Worm (Caenorhabditis elegans): ENCODE results near the gene srg-46.
A peak's percentile ranks its signal among the peaks of the same experiment; 100 is the strongest.

srg-46 gene

ce11 chrV:13371336-13371735 is 7.8 kb downstream of the srg-46 start (continued):
- no peak for TF ChIP-seq cebp-1 (GFP tag; IDR thresholded peaks at IDR 0.05)
- TF ChIP-seq cebp-1 (tag; optimal IDR thresholded peaks at IDR 0.05): peak; percentile 81
- TF ChIP-seq F52B5.7 (tag; optimal IDR thresholded peaks at IDR 0.05): no peak
- no peak for TF ChIP-seq die-1 (tag; optimal IDR thresholded peaks at IDR 0.05)
- no peak for TF ChIP-seq nhr-80 (tag; optimal IDR thresholded peaks at IDR 0.05)
- TF ChIP-seq ceh-58 (GFP tag; IDR thresholded peaks at IDR 0.05): no peak
- no peak for TF ChIP-seq mel-28 (tag; optimal IDR thresholded peaks at IDR 0.05; ENCODE audit: borderline replicate concordance)
- no peak for TF ChIP-seq ceh-91 (GFP tag; IDR thresholded peaks at IDR 0.05)

ce11 chrV:13372821-13373220 is 9.3 kb downstream of the srg-46 start:
- TF ChIP-seq egl-44 (GFP tag; IDR thresholded peaks at IDR 0.05) (0 out of 2 replicates have a peak, but pooled peaks have one; percentile 59), athp-1 (tag; optimal IDR thresholded peaks at IDR 0.05) (no peak), pbrm-1 (GFP tag; IDR thresholded peaks at IDR 0.05) (no peak), him-1 (tag; optimal IDR thresholded peaks at IDR 0.05) (no peak), ceh-91 (GFP tag; IDR thresholded peaks at IDR 0.05) (no peak), egrh-3 (GFP tag; IDR thresholded peaks at IDR 0.05) (no peak), nhr-80 (tag; optimal IDR thresholded peaks at IDR 0.05) (peak; percentile 97), pha-4 (tag; optimal IDR thresholded peaks at IDR 0.05) (no peak), F57C9.4 (tag; optimal IDR thresholded peaks at IDR 0.05) (no peak), ama-1 (optimal IDR thresholded peaks at IDR 0.05) (no peak), ama-1 (GFP tag; optimal IDR thresholded peaks at IDR 0.05) (no peak), ceh-79 (tag; optimal IDR thresholded peaks at IDR 0.05) (no peak), ceh-100 (GFP tag; IDR thresholded peaks at IDR 0.05) (no peak), xnd-1 (tag; optimal IDR thresholded peaks at IDR 0.05) (no peak), snpc-3.4 (tag; optimal IDR thresholded peaks at IDR 0.05) (no peak), Y95B8A.8 (GFP tag; IDR thresholded peaks at IDR 0.05) (no peak), madf-8 (GFP tag; conservative IDR thresholded peaks at IDR 0.05) (no peak), B0035.1 (tag; optimal IDR thresholded peaks at IDR 0.05) (no peak), nhr-179 (tag; optimal IDR thresholded peaks at IDR 0.05) (no peak), unc-62 (GFP tag; optimal IDR thresholded peaks at IDR 0.05) (no peak), nhr-90 (tag; optimal IDR thresholded peaks at IDR 0.05) (no peak), bed-1 (GFP tag; IDR thresholded peaks at IDR 0.05) (no peak), rcor-1 (GFP tag; IDR thresholded peaks at IDR 0.05) (no peak), F52B5.7 (tag; optimal IDR thresholded peaks at IDR 0.05) (no peak), zfh-2 (GFP tag; conservative IDR thresholded peaks at IDR 0.05) (peak; percentile 50; the same call in 1 of the 2 replicates), lin-35 (GFP tag; optimal IDR thresholded peaks at IDR 0.05) (no peak), sptf-2 (GFP tag; optimal IDR thresholded peaks at IDR 0.05) (no peak), ztf-22 (GFP tag; optimal IDR thresholded peaks at IDR 0.05) (peak; percentile 52), B0261.1 (tag; optimal IDR thresholded peaks at IDR 0.05) (no peak), ztf-25 (GFP tag; IDR thresholded peaks at IDR 0.05) (no peak), ceh-40 (GFP tag; IDR thresholded peaks at IDR 0.05) (no peak), Y53G8AR.9 (GFP tag; conservative IDR thresholded peaks at IDR 0.05) (no peak), cebp-1 (GFP tag; IDR thresholded peaks at IDR 0.05) (no peak), cebp-1 (tag; optimal IDR thresholded peaks at IDR 0.05) (peak; percentile 13), ztf-18 (tag; optimal IDR thresholded peaks at IDR 0.05) (no peak), mes-4 (tag; optimal IDR thresholded peaks at IDR 0.05) (no peak), tbx-9 (tag; optimal IDR thresholded peaks at IDR 0.05; ENCODE audit: borderline replicate concordance) (no peak), lin-54 (GFP tag; optimal IDR thresholded peaks at IDR 0.05) (no peak), ztf-3 (GFP tag; optimal IDR thresholded peaks at IDR 0.05) (no peak), B0336.3 (GFP tag; IDR thresholded peaks at IDR 0.05) (no peak), rec-8 (tag; optimal IDR thresholded peaks at IDR 0.05) (no peak), ZK185.1 (tag; optimal IDR thresholded peaks at IDR 0.05; ENCODE audit: poor library complexity, severe bottlenecking) (no peak), hmg-20 (GFP tag; IDR thresholded peaks at IDR 0.05) (no peak), ets-4 (GFP tag; optimal IDR thresholded peaks at IDR 0.05) (no peak), Y56A3A.18 (GFP tag; IDR thresholded peaks at IDR 0.05) (no peak)
